Worm (Caenorhabditis elegans): Measurements from ENCODE around the gene K11D12.12.
A peak's percentile ranks its signal among the peaks of the same experiment; 100 is the strongest.

ce11 chrV:5049333-5049942 is 2.6 kb upstream of the K11D12.12 start, which contains the start of the genes pqn-51 and K11D12.14:
- no peak for TF ChIP-seq skn-1 (tag; optimal IDR thresholded peaks at IDR 0.05)
- no peak for TF ChIP-seq daf-12 (tag; optimal IDR thresholded peaks at IDR 0.05)
- peak; percentile 93 for TF ChIP-seq lin-13 (GFP tag; optimal IDR thresholded peaks at IDR 0.05)
- TF ChIP-seq jun-1 (tag; optimal IDR thresholded peaks at IDR 0.05): peak; percentile 88
- TF ChIP-seq ztf-11 (tag; optimal IDR thresholded peaks at IDR 0.05): no peak
- peak; percentile 22 for TF ChIP-seq aly-2 (tag; optimal IDR thresholded peaks at IDR 0.05)
- TF ChIP-seq F44E2.7 (GFP tag; IDR thresholded peaks at IDR 0.05): 0 out of 2 replicates have a peak, but pooled peaks have one; percentile 51
